Worm (Caenorhabditis elegans) whole organism, early embryonic: ENCODE data around the gene Y4C6B.1.
A peak's percentile ranks its signal among the peaks of the same experiment; 100 is the strongest.

Source experiments
- B0310.2 ChIP-seq: sonication (generic microtip); optimal IDR thresholded peaks from 2 replicates; lab custom pipeline; 2016; ENCODE audit warnings: mild to moderate bottlenecking, missing genetic modification characterization, missing compliant biosample characterization
- F13C5.2 ChIP-seq: sonication (generic microtip); optimal IDR thresholded peaks from 2 replicates; lab custom pipeline; 2017; ENCODE audit warnings: mild to moderate bottlenecking, missing genetic modification characterization, inconsistent platforms, missing compliant biosample characterization
- aly-1 ChIP-seq: sonication (generic microtip); optimal IDR thresholded peaks from 2 replicates; lab custom pipeline; 2016; ENCODE audit warnings: missing genetic modification characterization, missing compliant biosample characterization
- ama-1 ChIP-seq: fragments of 150-350 bp; optimal IDR thresholded peaks from 2 replicates; lab custom pipeline; 2014
- ceh-13 ChIP-seq: fragments of 200-800 bp; sonication (Bioruptor generic); optimal IDR thresholded peaks from 2 replicates; lab custom pipeline; 2018; ENCODE audit warnings: mild to moderate bottlenecking, missing genetic modification characterization, missing compliant biosample characterization
- ceh-36 ChIP-seq: sonication (generic microtip); optimal IDR thresholded peaks from 2 replicates; lab custom pipeline; 2016; ENCODE audit warnings: missing genetic modification characterization, inconsistent platforms, missing compliant biosample characterization
- ets-7 ChIP-seq: sonication (generic microtip); optimal IDR thresholded peaks from 2 replicates; lab custom pipeline; 2016; ENCODE audit warnings: missing genotype, missing genetic modification characterization, missing compliant biosample characterization
- flt-1 ChIP-seq: fragments of 200-800 bp; sonication (Bioruptor generic); IDR thresholded peaks from 2 replicates; pipeline ENCODE4 v1.3.6; 2022; ENCODE audit warnings: missing genetic modification characterization, missing compliant biosample characterization
- hmbx-1 ChIP-seq: sonication (generic microtip); optimal IDR thresholded peaks from 2 replicates; lab custom pipeline; 2016; ENCODE audit warnings: mild to moderate bottlenecking, missing genetic modification characterization, missing compliant biosample characterization
- hmg-4 ChIP-seq: fragments of 200-800 bp; sonication (Bioruptor generic); optimal IDR thresholded peaks from 2 replicates; lab custom pipeline; 2018; ENCODE audit warnings: mild to moderate bottlenecking, missing genetic modification characterization, missing compliant biosample characterization
- hnd-1 ChIP-seq: sonication (generic microtip); optimal IDR thresholded peaks from 2 replicates; lab custom pipeline; 2016; ENCODE audit warnings: missing genetic modification characterization, missing compliant biosample characterization
- pes-1 ChIP-seq: fragments of 200-800 bp; sonication (Bioruptor generic); IDR thresholded peaks from 2 replicates; pipeline ENCODE4 v1.3.6; 2022; ENCODE audit warnings: missing genetic modification reagents, missing genetic modification characterization, missing compliant biosample characterization
- scrt-1 ChIP-seq: fragments of 200-800 bp; sonication (Bioruptor generic); IDR thresholded peaks from 2 replicates; pipeline ENCODE4 v1.3.6; 2022; ENCODE audit warnings: missing genetic modification characterization, missing compliant biosample characterization
- sea-1 ChIP-seq: fragments of 200-800 bp; sonication (Bioruptor generic); conservative IDR thresholded peaks from 2 replicates; pipeline ENCODE4 v1.3.6; 2022; ENCODE audit warnings: missing genetic modification characterization, missing compliant biosample characterization
- tbx-11 ChIP-seq: fragments of 200-800 bp; sonication (Bioruptor generic); IDR thresholded peaks from 2 replicates; pipeline ENCODE4 v1.3.6; 2022; ENCODE audit warnings: missing genetic modification characterization, missing compliant biosample characterization
- tra-4 ChIP-seq: sonication (generic microtip); optimal IDR thresholded peaks from 2 replicates; lab custom pipeline; 2017; ENCODE audit warnings: missing genetic modification characterization, missing compliant biosample characterization

Y4C6B.1 gene

ce11 chrIV:5393566-5393965 lies 39.3 kb downstream of the Y4C6B.1 start:
- TF ChIP-seq ets-7 (tag; lab: Kevin White, UChicago) (no peak), ceh-36 (tag; lab: Kevin White, UChicago) (no peak), sea-1 (GFP tag; lab: Robert Waterston, UW) (no peak), pes-1 (GFP tag; lab: Robert Waterston, UW) (no peak), hmbx-1 (tag; lab: Kevin White, UChicago) (no peak), tbx-11 (GFP tag; lab: Robert Waterston, UW) (no peak), ceh-13 (GFP tag; lab: Kevin White, UChicago) (no peak), tra-4 (tag; lab: Kevin White, UChicago) (no peak), B0310.2 (tag; lab: Kevin White, UChicago) (no peak), hmg-4 (GFP tag; lab: Kevin White, UChicago) (no peak), flt-1 (GFP tag; lab: Robert Waterston, UW) (no peak), F13C5.2 (tag; lab: Kevin White, UChicago) (no peak), scrt-1 (GFP tag; lab: Robert Waterston, UW) (no peak), aly-1 (tag; lab: Kevin White, UChicago) (no peak)

ce11 chrIV:5394687-5395086 lies 40.4 kb downstream of the Y4C6B.1 start, which contains the start of the genes perm-3 and swsn-6:
Gene perm-3, minus strand, starts transcription at chrIV:5394804.
Gene swsn-6, plus strand, starts transcription at chrIV:5395033.
- TF ChIP-seq B0310.2 (tag; lab: Kevin White, UChicago) (no peak), F13C5.2 (tag; lab: Kevin White, UChicago) (peak; percentile 20), scrt-1 (GFP tag; lab: Robert Waterston, UW) (no peak)

ce11 chrIV:5396769-5397168 lies 42.5 kb downstream of the Y4C6B.1 start, which contains the start of gene ZK616.3:
Gene ZK616.3, plus strand, starts transcription at chrIV:5397069.
- TF ChIP-seq tbx-11 (GFP tag; lab: Robert Waterston, UW) (no peak), ama-1 (lab: Kevin White, UChicago) (no peak), ets-7 (tag; lab: Kevin White, UChicago) (no peak), hmg-4 (GFP tag; lab: Kevin White, UChicago) (no peak), sea-1 (GFP tag; lab: Robert Waterston, UW) (no peak), hmbx-1 (tag; lab: Kevin White, UChicago) (no peak), aly-1 (tag; lab: Kevin White, UChicago) (no peak)

ce11 chrIV:5397539-5397938 lies 43.3 kb downstream of the Y4C6B.1 start, which contains the start of gene ZK616.2:
Gene ZK616.2, plus strand, starts transcription at chrIV:5397839.
- TF ChIP-seq pes-1 (GFP tag; lab: Robert Waterston, UW) (no peak), hmbx-1 (tag; lab: Kevin White, UChicago) (no peak), aly-1 (tag; lab: Kevin White, UChicago) (no peak), B0310.2 (tag; lab: Kevin White, UChicago) (no peak), F13C5.2 (tag; lab: Kevin White, UChicago) (no peak), ama-1 (lab: Kevin White, UChicago) (no peak), scrt-1 (GFP tag; lab: Robert Waterston, UW) (no peak), ceh-36 (tag; lab: Kevin White, UChicago) (no peak), hnd-1 (tag; lab: Kevin White, UChicago) (no peak)

ce11 chrIV:5400609-5401008 lies 46.3 kb downstream of the Y4C6B.1 start, which contains the start of gene ZK616.1:
Gene ZK616.1, plus strand, starts transcription at chrIV:5400909.
- TF ChIP-seq ceh-36 (tag; lab: Kevin White, UChicago) (no peak), sea-1 (GFP tag; lab: Robert Waterston, UW) (no peak), scrt-1 (GFP tag; lab: Robert Waterston, UW) (no peak), B0310.2 (tag; lab: Kevin White, UChicago) (no peak), tra-4 (tag; lab: Kevin White, UChicago) (no peak), ama-1 (lab: Kevin White, UChicago) (no peak), aly-1 (tag; lab: Kevin White, UChicago) (no peak), hnd-1 (tag; lab: Kevin White, UChicago) (no peak), flt-1 (GFP tag; lab: Robert Waterston, UW) (no peak), tbx-11 (GFP tag; lab: Robert Waterston, UW) (no peak), hmg-4 (GFP tag; lab: Kevin White, UChicago) (no peak), ceh-13 (GFP tag; lab: Kevin White, UChicago) (no peak), ets-7 (tag; lab: Kevin White, UChicago) (no peak), F13C5.2 (tag; lab: Kevin White, UChicago) (no peak)

ce11 chrIV:5405345-5405744 lies 51.1 kb downstream of the Y4C6B.1 start, which contains the start of gene ZK616.61:
Gene ZK616.61, plus strand, starts transcription at chrIV:5405645.
- TF ChIP-seq B0310.2 (tag; lab: Kevin White, UChicago) (no peak), tra-4 (tag; lab: Kevin White, UChicago) (no peak), ama-1 (lab: Kevin White, UChicago) (no peak), ceh-13 (GFP tag; lab: Kevin White, UChicago) (no peak), F13C5.2 (tag; lab: Kevin White, UChicago) (no peak)
